Worm (Caenorhabditis elegans) whole organism, late embryonic: ENCODE results near the gene T25E12.14.

Experiments
- ceh-6 ChIP-seq: fragments of 200-800 bp; sonication (Bioruptor generic); optimal IDR thresholded peaks from 2 replicates; lab custom pipeline; 2018; ENCODE audit warnings: mild to moderate bottlenecking, missing genetic modification characterization, missing compliant biosample characterization
- ets-4 ChIP-seq: sonication (generic microtip); optimal IDR thresholded peaks from 2 replicates; lab custom pipeline; 2016; ENCODE audit warnings: missing genetic modification characterization, missing compliant biosample characterization
- nhr-11 ChIP-seq: fragments of 150-350 bp; optimal IDR thresholded peaks from 2 replicates; lab custom pipeline; 2014; ENCODE audit warnings: missing biosample characterization, missing genetic modification characterization
- pag-3 ChIP-seq: sonication (generic microtip); optimal IDR thresholded peaks from 2 replicates; lab custom pipeline; 2016; ENCODE audit warnings: missing compliant biosample characterization, missing genetic modification characterization, borderline replicate concordance
- rnt-1 ChIP-seq: sonication (generic microtip); optimal IDR thresholded peaks from 2 replicates; lab custom pipeline; 2016; ENCODE audit warnings: missing genetic modification characterization, missing compliant biosample characterization

ce11 chrV:16726915-16727314 lies at the start of gene T25E12.14:
- TF ChIP-seq nhr-11 (tag; lab: Kevin White, UChicago): no peak
- TF ChIP-seq rnt-1 (tag; lab: Kevin White, UChicago): no peak
- no peak for TF ChIP-seq ets-4
- TF ChIP-seq ceh-6 (GFP tag; lab: Kevin White, UChicago): no peak
- TF ChIP-seq pag-3 (tag; lab: Kevin White, UChicago): no peak
